Worm (Caenorhabditis elegans): ENCODE results near the gene dod-22.

ce11 chrIV:12994376-12994775, 29.2 kb downstream of the dod-22 start, which contains the start of gene K10D11.4:
- TF ChIP-seq aha-1 (tag): no peak
- TF ChIP-seq unc-39 (tag; optimal IDR thresholded peaks at IDR 0.05): no peak
- no peak for TF ChIP-seq fkh-10 (GFP tag; optimal IDR thresholded peaks at IDR 0.05)
- TF ChIP-seq lin-13 (GFP tag; optimal IDR thresholded peaks at IDR 0.05): no peak
- no peak for TF ChIP-seq unc-62 (GFP tag; optimal IDR thresholded peaks at IDR 0.05 in 1 of 2)
- TF ChIP-seq unc-62 (tag; optimal IDR thresholded peaks at IDR 0.05): no peak
- TF ChIP-seq nhr-76 (tag; optimal IDR thresholded peaks at IDR 0.05): no peak
